Worm (Caenorhabditis elegans) whole organism, L4 larva: ENCODE results near the gene C16A3.5.
A peak's percentile ranks its signal among the peaks of the same experiment; 100 is the strongest.

ENCODE experiments used
- F10B5.3 ChIP-seq: sonication (generic microtip); optimal IDR thresholded peaks from 2 replicates; lab custom pipeline; 2016; ENCODE audit warnings: mild to moderate bottlenecking, missing genetic modification characterization, missing compliant biosample characterization
- F37D6.2 ChIP-seq: sonication (generic microtip); optimal IDR thresholded peaks from 2 replicates; lab custom pipeline; 2016; ENCODE audit warnings: mild to moderate bottlenecking, missing genetic modification characterization, missing compliant biosample characterization
- F44E2.7 ChIP-seq: fragments of 200-800 bp; sonication (Bioruptor generic); IDR thresholded peaks from 2 replicates; pipeline ENCODE4 v2.1.2; 2022; ENCODE audit warnings: missing genetic modification characterization, missing compliant biosample characterization
- T20F7.1 ChIP-seq: fragments of 200-800 bp; sonication (Bioruptor generic); optimal IDR thresholded peaks from 2 replicates; lab custom pipeline; 2018; ENCODE audit warnings: mild to moderate bottlenecking, missing genetic modification characterization, missing compliant biosample characterization
- T26A8.4 ChIP-seq: fragments of 200-800 bp; sonication (Bioruptor generic); IDR thresholded peaks from 2 replicates; pipeline ENCODE4 v1.3.6; 2022; ENCODE audit warnings: missing genetic modification characterization, missing compliant biosample characterization
- Y5F2A.4 ChIP-seq: fragments of 200-800 bp; sonication (Bioruptor generic); optimal IDR thresholded peaks from 2 replicates; lab custom pipeline; 2018; ENCODE audit warnings: mild to moderate bottlenecking, missing genetic modification characterization, missing compliant biosample characterization
- ZK337.2 ChIP-seq: fragments of 200-800 bp; sonication (Bioruptor generic); IDR thresholded peaks from 2 replicates; pipeline ENCODE4 v1.3.6; 2022; ENCODE audit warnings: missing genetic modification reagents, missing genetic modification characterization, missing compliant biosample characterization
- attf-4 ChIP-seq: sonication (generic microtip); optimal IDR thresholded peaks from 3 replicates; lab custom pipeline; 2017; ENCODE audit warnings: missing biosample characterization, missing genetic modification characterization
- ceh-20 ChIP-seq: fragments of 200-800 bp; sonication (Bioruptor generic); IDR thresholded peaks from 2 replicates; pipeline ENCODE4 v1.3.6; 2022; ENCODE audit warnings: missing genetic modification reagents, missing genetic modification characterization, missing compliant biosample characterization
- ceh-28 ChIP-seq: fragments of 150-350 bp; optimal IDR thresholded peaks from 2 replicates; lab custom pipeline; 2014; ENCODE audit warnings: missing biosample characterization, missing genetic modification reagents, missing genetic modification characterization
- ceh-82 ChIP-seq: sonication (generic microtip); optimal IDR thresholded peaks from 2 replicates; lab custom pipeline; 2017; ENCODE audit warnings: missing biosample characterization, missing genetic modification characterization
- ces-1 ChIP-seq: fragments of 150-350 bp; sonication (generic microtip); optimal IDR thresholded peaks from 4 replicates; lab custom pipeline; 2014; ENCODE audit warnings: missing biosample characterization, missing genetic modification reagents, missing genetic modification characterization
- daf-12 ChIP-seq: fragments of 150-350 bp; optimal IDR thresholded peaks from 2 replicates; lab custom pipeline; 2014; ENCODE audit warnings: missing biosample characterization, missing genetic modification reagents, missing genetic modification characterization
- daf-19 ChIP-seq: fragments of 200-800 bp; sonication (Bioruptor generic); conservative IDR thresholded peaks from 2 replicates; pipeline ENCODE4 v1.3.6; 2022; ENCODE audit warnings: missing genetic modification characterization, missing compliant biosample characterization
- dmd-6 ChIP-seq: fragments of 200-800 bp; sonication (Bioruptor generic); IDR thresholded peaks from 2 replicates; pipeline ENCODE4 v1.3.6; 2022; ENCODE audit warnings: missing genetic modification reagents, missing genetic modification characterization, missing compliant biosample characterization
- duxl-1 ChIP-seq: sonication (generic microtip); optimal IDR thresholded peaks from 2 replicates; lab custom pipeline; 2016; ENCODE audit warnings: mild to moderate bottlenecking, missing genetic modification characterization, moderate library complexity, missing compliant biosample characterization; ENCODE audit not compliant: poor library complexity
- dve-1 ChIP-seq: sonication (generic microtip); optimal IDR thresholded peaks from 2 replicates; lab custom pipeline; 2017; ENCODE audit warnings: antibody characterized with exemption, mild to moderate bottlenecking, missing genetic modification characterization, missing compliant biosample characterization; ENCODE audit not compliant: insufficient read depth
- egl-27 ChIP-seq: sonication (generic microtip); optimal IDR thresholded peaks from 3 replicates; lab custom pipeline; 2017; ENCODE audit warnings: missing biosample characterization, missing genetic modification reagents, missing genetic modification characterization
- gei-8 ChIP-seq: fragments of 200-800 bp; sonication (Bioruptor generic); optimal IDR thresholded peaks from 2 replicates; lab custom pipeline; 2018; ENCODE audit warnings: mild to moderate bottlenecking, missing genetic modification characterization, missing compliant biosample characterization
- hif-1 ChIP-seq, 2 experiments: sonication (generic microtip); optimal IDR thresholded peaks; 2 replicates each; lab custom pipeline; 2016 to 2017; ENCODE audit warnings: missing compliant biosample characterization in 2 of 2, missing genetic modification characterization in 2 of 2, missing genetic modification reagents in 2 of 2, missing genotype in 2 of 2, mild to moderate bottlenecking in 1 of 2
- hlh-11 ChIP-seq: fragments of 200-800 bp; sonication (Bioruptor generic); optimal IDR thresholded peaks from 2 replicates; lab custom pipeline; 2018; ENCODE audit warnings: mild to moderate bottlenecking, missing genetic modification characterization, missing compliant biosample characterization
- hlh-30 ChIP-seq: sonication (generic microtip); optimal IDR thresholded peaks from 2 replicates; lab custom pipeline; 2017; ENCODE audit warnings: antibody characterized with exemption, mild to moderate bottlenecking, missing genetic modification characterization, missing compliant biosample characterization; ENCODE audit not compliant: insufficient read depth
- hmg-1.1 ChIP-seq: fragments of 200-800 bp; sonication (Bioruptor generic); IDR thresholded peaks from 2 replicates; pipeline ENCODE4 v1.3.6; 2022; ENCODE audit warnings: missing genetic modification reagents, missing genetic modification characterization, missing compliant biosample characterization
- lin-13 ChIP-seq: fragments of 150-350 bp; optimal IDR thresholded peaks from 2 replicates; lab custom pipeline; 2014; ENCODE audit warnings: missing biosample characterization, missing genetic modification reagents, missing genetic modification characterization
- lin-29 ChIP-seq: fragments of 200-800 bp; sonication (Bioruptor generic); IDR thresholded peaks from 2 replicates; pipeline ENCODE4 v1.3.6; 2022; ENCODE audit warnings: missing genetic modification reagents, missing genetic modification characterization, missing compliant biosample characterization
- lsy-2 ChIP-seq, 2 experiments: fragments of 150-350 bp in 1 of 2; sonication (generic microtip) in 1 of 2; optimal IDR thresholded peaks; 2 replicates each; lab custom pipeline; 2014 to 2017; ENCODE audit warnings: missing biosample characterization in 2 of 2, missing genetic modification characterization in 2 of 2
- madf-5 ChIP-seq, 2 experiments: fragments of 200-800 bp; sonication (Bioruptor generic); IDR thresholded peaks; 2 replicates each; pipeline ENCODE4 v1.3.6; 2022; ENCODE audit warnings: missing compliant biosample characterization in 2 of 2, missing genetic modification characterization in 2 of 2
- madf-9 ChIP-seq: fragments of 200-800 bp; sonication (Bioruptor generic); conservative IDR thresholded peaks from 2 replicates; pipeline ENCODE4 v1.3.6; 2022; ENCODE audit warnings: missing genetic modification reagents, missing genetic modification characterization, missing compliant biosample characterization
- mdl-1 ChIP-seq, 2 experiments: fragments of 150-350 bp in 1 of 2; sonication (generic microtip) in 1 of 2; optimal IDR thresholded peaks; 2 replicates each; lab custom pipeline; 2014 to 2017; ENCODE audit warnings: missing biosample characterization in 2 of 2, missing genetic modification characterization in 2 of 2
- mdt-29 ChIP-seq: fragments of 200-800 bp; sonication (Bioruptor generic); IDR thresholded peaks from 2 replicates; pipeline ENCODE4 v1.3.6; 2022; ENCODE audit warnings: missing genetic modification reagents, missing genetic modification characterization, missing compliant biosample characterization
- mep-1 ChIP-seq: fragments of 150-350 bp; sonication (generic microtip); optimal IDR thresholded peaks from 3 replicates; lab custom pipeline; 2014; ENCODE audit warnings: missing biosample characterization, missing genetic modification characterization
- mes-2 ChIP-seq: sonication (generic microtip); optimal IDR thresholded peaks from 2 replicates; lab custom pipeline; 2016; ENCODE audit warnings: missing genotype, mild to moderate bottlenecking, missing genetic modification characterization, missing compliant biosample characterization; ENCODE audit not compliant: poor library complexity, severe bottlenecking
- mxl-3 ChIP-seq: fragments of 200-800 bp; sonication (Bioruptor generic); optimal IDR thresholded peaks from 2 replicates; lab custom pipeline; 2018; ENCODE audit warnings: mild to moderate bottlenecking, missing genetic modification characterization, missing compliant biosample characterization
- nhr-28 ChIP-seq: fragments of 150-350 bp; optimal IDR thresholded peaks from 2 replicates; lab custom pipeline; 2014; ENCODE audit warnings: missing biosample characterization, missing genetic modification characterization
- nhr-76 ChIP-seq: fragments of 150-350 bp; optimal IDR thresholded peaks from 2 replicates; lab custom pipeline; 2014; ENCODE audit warnings: missing biosample characterization, missing genetic modification characterization
- nhr-77 ChIP-seq: fragments of 150-350 bp; optimal IDR thresholded peaks from 2 replicates; lab custom pipeline; 2014; ENCODE audit warnings: missing biosample characterization, missing genetic modification characterization
- pha-4 ChIP-seq, 2 experiments: fragments of 150-350 bp in 1 of 2; fragments of 200-800 bp in 1 of 2; sonication (Bioruptor generic) in 1 of 2; IDR thresholded peaks in 1 of 2; optimal IDR thresholded peaks in 1 of 2; 2 replicates each; pipeline versions ENCODE4 v1.3.6 to Lab custom; 2014 to 2022; ENCODE audit warnings: missing genetic modification characterization in 2 of 2, missing genetic modification reagents in 2 of 2, missing biosample characterization in 1 of 2, missing compliant biosample characterization in 1 of 2
- php-3 ChIP-seq: fragments of 200-800 bp; sonication (Bioruptor generic); IDR thresholded peaks from 2 replicates; pipeline ENCODE4 v1.3.6; 2022; ENCODE audit warnings: missing genetic modification reagents, missing genetic modification characterization, missing compliant biosample characterization
- pqm-1 ChIP-seq: sonication (generic microtip); optimal IDR thresholded peaks from 2 replicates; lab custom pipeline; 2017; ENCODE audit warnings: missing biosample characterization, missing genetic modification characterization
- tag-97 ChIP-seq: fragments of 200-800 bp; sonication (Bioruptor generic); IDR thresholded peaks from 2 replicates; pipeline ENCODE4 v1.3.6; 2022; ENCODE audit warnings: missing genetic modification characterization, missing compliant biosample characterization
- unc-130 ChIP-seq: sonication (generic microtip); optimal IDR thresholded peaks from 2 replicates; lab custom pipeline; 2016; ENCODE audit warnings: missing genetic modification reagents, missing genetic modification characterization, missing compliant biosample characterization
- unc-62 ChIP-seq, 3 experiments: fragments of 150-350 bp in 1 of 3; sonication (generic microtip); optimal IDR thresholded peaks in 2 of 3; peaks in 1 of 3; 1 replicate in 1 of 3; 2 replicates in 2 of 3; lab custom pipeline; 2014 to 2017; ENCODE audit warnings: missing biosample characterization in 3 of 3, missing genetic modification characterization in 3 of 3, missing genetic modification reagents in 3 of 3, missing genotype in 1 of 3
- zip-2 ChIP-seq: fragments of 150-350 bp; optimal IDR thresholded peaks from 2 replicates; lab custom pipeline; 2014; ENCODE audit warnings: missing biosample characterization, missing genetic modification characterization
- ztf-11 ChIP-seq: fragments of 150-350 bp; optimal IDR thresholded peaks from 2 replicates; lab custom pipeline; 2014; ENCODE audit warnings: missing biosample characterization, missing genetic modification characterization

Gene C16A3.5

DNA sequence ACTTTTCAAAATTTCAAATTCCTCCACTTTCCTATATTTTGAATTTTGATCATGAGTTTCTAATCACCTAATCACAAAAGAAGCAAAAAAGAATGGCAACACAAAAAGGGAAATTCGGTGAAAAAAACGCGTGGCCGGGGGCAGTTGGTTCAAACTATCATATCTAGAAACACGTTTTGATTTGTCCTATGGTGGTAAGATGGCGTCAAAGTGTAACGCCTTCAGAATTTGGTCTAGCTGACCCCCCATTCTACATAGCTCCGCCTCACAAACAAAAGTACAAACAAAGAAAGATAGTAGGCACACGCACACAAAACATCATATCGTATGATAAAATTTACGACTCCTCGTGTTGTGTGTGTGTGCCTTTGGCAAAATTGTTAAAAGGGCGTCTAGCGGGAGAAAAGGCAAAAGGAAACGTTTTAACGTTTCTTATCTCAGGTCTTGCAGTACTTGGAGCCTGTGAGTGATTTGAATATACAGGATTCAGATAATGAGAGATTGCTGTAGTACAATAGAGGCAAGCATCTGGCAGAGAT lies 41.5 kb downstream of the C16A3.5 start (continued):
- no peak for TF ChIP-seq ZK337.2 (GFP tag; lab: Robert Waterston, UW)
- no peak for TF ChIP-seq zip-2 (tag; lab: Kevin White, UChicago)
- no peak for TF ChIP-seq daf-12 (tag; lab: Kevin White, UChicago)
- TF ChIP-seq mxl-3 (GFP tag; lab: Kevin White, UChicago), result peak; percentile 86
- no peak for TF ChIP-seq nhr-77 (tag; lab: Kevin White, UChicago)
- no peak for TF ChIP-seq madf-5 (GFP tag; IDR thresholded peaks at IDR 0.05; lab: Robert Waterston, UW)
- peak; percentile 98 for TF ChIP-seq pqm-1
- TF ChIP-seq pha-4 (GFP tag; IDR thresholded peaks at IDR 0.05; lab: Robert Waterston, UW), result no peak
- TF ChIP-seq pha-4 (tag; optimal IDR thresholded peaks at IDR 0.05; lab: Kevin White, UChicago), result no peak
- TF ChIP-seq duxl-1 (tag; lab: Kevin White, UChicago), result no peak
- no peak for TF ChIP-seq F37D6.2 (tag; lab: Kevin White, UChicago)
- no peak for TF ChIP-seq tag-97 (GFP tag; lab: Robert Waterston, UW)
- TF ChIP-seq F44E2.7 (GFP tag; lab: Robert Waterston, UW), result no peak
- TF ChIP-seq nhr-76 (tag; lab: Kevin White, UChicago), result no peak
- TF ChIP-seq lsy-2 (tag; optimal IDR thresholded peaks at IDR 0.05; lab: Kevin White, UChicago), result no peak
- no peak for TF ChIP-seq F10B5.3 (tag; lab: Kevin White, UChicago)
- no peak for TF ChIP-seq attf-4 (tag; lab: Kevin White, UChicago)
- peak; percentile 86; the same call in 1 of the 2 replicates for TF ChIP-seq php-3 (GFP tag; lab: Robert Waterston, UW)
- no peak for TF ChIP-seq daf-19 (GFP tag; lab: Robert Waterston, UW)
- no peak for TF ChIP-seq Y5F2A.4 (GFP tag; lab: Kevin White, UChicago)
- peak; percentile 82 for TF ChIP-seq hlh-11
- no peak for TF ChIP-seq ztf-11 (tag; lab: Kevin White, UChicago)
- TF ChIP-seq unc-62 (GFP tag; optimal IDR thresholded peaks at IDR 0.05 in 1 of 2; lab: Kevin White, UChicago), result peak in 1 of 2 experiments; percentile 83
- TF ChIP-seq unc-62 (tag; optimal IDR thresholded peaks at IDR 0.05; lab: Kevin White, UChicago), result no peak
- peak in 1 of 2 experiments; percentile 51 for TF ChIP-seq hif-1 (tag; optimal IDR thresholded peaks at IDR 0.05; lab: Kevin White, UChicago)
- TF ChIP-seq hmg-1.1, result peak; percentile 60; the same call in 1 of the 2 replicates
- TF ChIP-seq mes-2 (tag; lab: Kevin White, UChicago), result peak; percentile 4
- TF ChIP-seq ceh-20 (GFP tag; lab: Robert Waterston, UW), result peak; percentile 31; the same call in 1 of the 2 replicates
- TF ChIP-seq mep-1, result peak; percentile 37
- no peak for TF ChIP-seq lin-29 (GFP tag; lab: Robert Waterston, UW)
- TF ChIP-seq T26A8.4 (GFP tag; lab: Robert Waterston, UW), result peak; percentile 42
- no peak for TF ChIP-seq lin-13 (GFP tag; lab: Kevin White, UChicago)
- TF ChIP-seq egl-27 (tag; lab: Kevin White, UChicago), result no peak
- no peak for TF ChIP-seq gei-8 (GFP tag; lab: Kevin White, UChicago)

DNA sequence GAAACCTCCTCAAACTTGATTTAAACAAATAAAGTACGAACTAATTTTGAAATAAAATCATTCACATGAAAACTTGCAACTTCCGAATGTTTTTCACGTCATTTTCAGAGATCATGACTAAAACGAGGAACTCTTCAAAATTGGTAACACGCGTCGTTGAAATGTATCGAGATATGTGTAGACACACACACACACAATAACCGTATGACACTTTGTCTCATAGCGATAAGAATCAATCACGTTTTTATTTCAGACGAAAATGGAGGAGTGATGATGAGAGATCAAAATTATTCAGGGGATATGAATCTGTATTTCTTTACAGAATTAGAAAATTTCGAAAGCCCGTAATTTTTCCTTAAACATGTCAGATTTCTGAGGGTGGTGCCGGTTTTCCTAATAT lies 42.1 kb downstream of the C16A3.5 start:
- peak; percentile 40 for TF ChIP-seq hlh-11
- TF ChIP-seq ceh-20 (GFP tag; lab: Robert Waterston, UW), result 0 out of 2 replicates have a peak, but pooled peaks have one; percentile 24
- peak; percentile 71 for TF ChIP-seq mxl-3 (GFP tag; lab: Kevin White, UChicago)
- peak; percentile 19; the same call in 1 of the 2 replicates for TF ChIP-seq php-3 (GFP tag; lab: Robert Waterston, UW)
- no peak for TF ChIP-seq ceh-28 (tag; lab: Kevin White, UChicago)
- no peak for TF ChIP-seq ceh-82 (tag; lab: Kevin White, UChicago)
- peak; percentile 59 for TF ChIP-seq T20F7.1 (GFP tag; lab: Kevin White, UChicago)
- peak; percentile 73 for TF ChIP-seq dmd-6 (GFP tag; lab: Robert Waterston, UW)
- 0 out of 2 replicates have a peak, but pooled peaks have one; percentile 24 for TF ChIP-seq mdt-29 (GFP tag; lab: Robert Waterston, UW)
- TF ChIP-seq dve-1 (tag; lab: Kevin White, UChicago), result peak; percentile 59
- TF ChIP-seq unc-130 (GFP tag; lab: Kevin White, UChicago), result no peak
- peak; percentile 5 for TF ChIP-seq mep-1
- no peak for TF ChIP-seq ces-1 (GFP tag; lab: Kevin White, UChicago)
- peak; percentile 73 for TF ChIP-seq nhr-28 (tag; lab: Kevin White, UChicago)
- peak; percentile 86 for TF ChIP-seq hlh-30 (tag; lab: Kevin White, UChicago)
- TF ChIP-seq unc-62 (GFP tag; optimal IDR thresholded peaks at IDR 0.05 in 1 of 2; lab: Kevin White, UChicago), result peak in 1 of 2 experiments; percentile 94
- TF ChIP-seq unc-62 (tag; optimal IDR thresholded peaks at IDR 0.05; lab: Kevin White, UChicago), result no peak
- TF ChIP-seq madf-9, result no peak
- TF ChIP-seq mdl-1 (tag; optimal IDR thresholded peaks at IDR 0.05; lab: Kevin White, UChicago), result peak in 1 of 2 experiments; percentile 30
- peak; percentile 4 for TF ChIP-seq nhr-77 (tag; lab: Kevin White, UChicago)
